Worm (Caenorhabditis elegans) whole organism, L4 larva: Measurements from ENCODE around the gene T06D4.1.

Experiments used
- fos-1 ChIP-seq: fragments of 150-350 bp; optimal IDR thresholded peaks from 2 replicates; lab custom pipeline; 2014; ENCODE audit warnings: missing biosample characterization, missing genetic modification characterization
- gei-8 ChIP-seq: fragments of 200-800 bp; sonication (Bioruptor generic); optimal IDR thresholded peaks from 2 replicates; lab custom pipeline; 2018; ENCODE audit warnings: mild to moderate bottlenecking, missing genetic modification characterization, missing compliant biosample characterization
- hlh-30 ChIP-seq: sonication (generic microtip); optimal IDR thresholded peaks from 2 replicates; lab custom pipeline; 2017; ENCODE audit warnings: antibody characterized with exemption, mild to moderate bottlenecking, missing genetic modification characterization, missing compliant biosample characterization; ENCODE audit not compliant: insufficient read depth
- unc-62 ChIP-seq, 3 experiments: fragments of 150-350 bp in 1 of 3; sonication (generic microtip); optimal IDR thresholded peaks in 2 of 3; peaks in 1 of 3; 1 replicate in 1 of 3; 2 replicates in 2 of 3; lab custom pipeline; 2014 to 2017; ENCODE audit warnings: missing biosample characterization in 3 of 3, missing genetic modification characterization in 3 of 3, missing genetic modification reagents in 3 of 3, missing genotype in 1 of 3

DNA sequence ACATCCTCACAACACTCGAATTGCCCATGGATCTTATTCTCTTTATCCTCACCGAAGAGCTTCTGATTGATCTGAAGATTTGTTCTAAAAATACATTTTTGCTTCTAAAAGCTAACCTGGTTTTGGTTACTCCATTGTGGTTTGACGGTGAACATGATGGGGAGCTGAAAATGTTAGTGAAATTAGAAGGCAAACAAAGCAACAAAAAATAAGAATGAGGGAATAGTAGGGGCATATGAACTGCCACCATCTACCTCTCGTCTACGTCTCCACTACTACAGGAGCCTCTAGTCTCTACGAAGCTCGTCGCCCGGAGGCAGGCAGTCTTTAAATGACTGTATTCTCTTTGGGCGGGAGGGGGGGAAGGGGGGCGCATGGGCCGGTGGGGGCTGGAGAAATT, 4.1 kb downstream of the T06D4.1 start, which contains the start of gene T06D4.2:
- TF ChIP-seq gei-8 (GFP tag; lab: Kevin White, UChicago) (no peak), hlh-30 (tag; lab: Kevin White, UChicago) (no peak), fos-1 (tag; lab: Kevin White, UChicago) (no peak), unc-62 (GFP tag; optimal IDR thresholded peaks at IDR 0.05 in 1 of 2; lab: Kevin White, UChicago) (no peak), unc-62 (tag; optimal IDR thresholded peaks at IDR 0.05; lab: Kevin White, UChicago) (no peak)
